Worm (Caenorhabditis elegans) whole organism, L4/young adult: Measurements from ENCODE around the gene hsp-75.

ENCODE experiments used
- W03F9.2 ChIP-seq: fragments of 150-350 bp; optimal IDR thresholded peaks from 2 replicates; lab custom pipeline; 2014; ENCODE audit warnings: missing biosample characterization, missing genetic modification characterization
- dao-5 ChIP-seq: sonication (generic microtip); optimal IDR thresholded peaks from 2 replicates; lab custom pipeline; 2016; ENCODE audit warnings: missing genotype, missing genetic modification characterization, moderate library complexity, missing compliant biosample characterization
- him-1 ChIP-seq: sonication (generic microtip); optimal IDR thresholded peaks from 2 replicates; lab custom pipeline; 2016; ENCODE audit warnings: missing genotype, missing genetic modification reagents, missing genetic modification characterization, missing compliant biosample characterization

DNA sequence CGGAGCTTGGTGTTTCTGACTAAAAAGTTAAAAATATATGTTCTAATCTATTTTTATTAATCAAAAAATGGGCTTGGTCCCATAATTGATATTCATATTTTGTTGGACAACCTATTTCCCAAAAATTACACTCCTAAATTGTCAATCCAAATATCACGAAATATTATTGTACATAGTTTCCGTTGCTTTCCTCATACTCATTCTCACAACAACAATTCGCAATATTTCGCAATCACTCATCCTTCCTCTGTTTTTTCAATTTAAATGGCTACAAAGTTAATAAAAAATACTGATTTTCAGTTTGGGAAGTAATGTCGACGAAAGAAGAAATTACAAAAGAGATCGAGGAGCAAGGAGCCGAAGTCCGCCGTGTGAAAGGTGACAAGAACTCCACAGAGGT is 12.2 kb upstream of the hsp-75 start, which contains the start of gene pars-1:
- no peak for TF ChIP-seq W03F9.2 (tag; lab: Kevin White, UChicago)
- TF ChIP-seq dao-5 = no peak
- no peak for TF ChIP-seq him-1
